Fruit fly (Drosophila melanogaster) whole organism, embryonic: Measurements from ENCODE around the gene CAH4.

Experiments used
- C15 ChIP-seq: fragments of 200-800 bp; sonication (Bioruptor generic); IDR thresholded peaks from 3 replicates; pipeline ENCODE4 v1.3.6; 2022; ENCODE audit warnings: missing biosample characterization, missing genetic modification characterization
- CG10321 ChIP-seq: fragments of 200-800 bp; sonication (Bioruptor generic); IDR thresholded peaks from 2 replicates; pipeline ENCODE4 v1.3.6; 2022; ENCODE audit warnings: missing biosample characterization, missing genetic modification characterization
- CG11398 ChIP-seq: fragments of 200-800 bp; sonication (Bioruptor generic); optimal IDR thresholded peaks from 2 replicates; lab custom pipeline; 2016; ENCODE audit warnings: missing biosample characterization, missing genetic modification characterization
- CG12769 ChIP-seq: fragments of 200-800 bp; sonication (Bioruptor generic); optimal IDR thresholded peaks from 2 replicates; lab custom pipeline; 2019; ENCODE audit warnings: missing biosample characterization, mild to moderate bottlenecking, missing genetic modification characterization, moderate library complexity
- CG13123 ChIP-seq: fragments of 200-800 bp; sonication (Bioruptor generic); optimal IDR thresholded peaks from 2 replicates; lab custom pipeline; 2016; ENCODE audit warnings: missing biosample characterization, missing genetic modification characterization
- CG13894 ChIP-seq: fragments of 200-800 bp; sonication (Bioruptor generic); optimal IDR thresholded peaks from 3 replicates; lab custom pipeline; 2018; ENCODE audit warnings: missing biosample characterization, mild to moderate bottlenecking, missing genetic modification characterization, moderate library complexity
- CG14860 ChIP-seq: fragments of 200-800 bp; sonication (Bioruptor generic); IDR thresholded peaks from 3 replicates; pipeline ENCODE4 v1.3.6; 2022; ENCODE audit warnings: missing biosample characterization, missing genetic modification characterization; ENCODE audit not compliant: partially characterized antibody
- CG15011 ChIP-seq: fragments of 200-800 bp; sonication (Bioruptor generic); optimal IDR thresholded peaks from 3 replicates; lab custom pipeline; 2018; ENCODE audit warnings: missing biosample characterization, mild to moderate bottlenecking, missing genetic modification characterization
- CG16779 ChIP-seq: fragments of 200-800 bp; sonication (Bioruptor generic); IDR thresholded peaks from 2 replicates; pipeline ENCODE4 v1.3.6; 2022; ENCODE audit warnings: missing biosample characterization, missing genetic modification characterization
- CG18011 ChIP-seq: fragments of 200-800 bp; sonication (Bioruptor generic); optimal IDR thresholded peaks from 2 replicates; lab custom pipeline; 2017; ENCODE audit warnings: missing biosample characterization, missing genetic modification characterization, mild to moderate bottlenecking, moderate library complexity, missing genotype
- CG4282 ChIP-seq: fragments of 200-800 bp; sonication (Bioruptor generic); optimal IDR thresholded peaks from 2 replicates; lab custom pipeline; 2016; ENCODE audit warnings: missing biosample characterization, missing genetic modification characterization
- CG4328 ChIP-seq: fragments of 200-800 bp; sonication (Bioruptor generic); optimal IDR thresholded peaks from 3 replicates; lab custom pipeline; 2017; ENCODE audit warnings: missing biosample characterization, missing genetic modification reagents, missing genetic modification characterization
- CG4854 ChIP-seq: fragments of 200-800 bp; sonication (Bioruptor generic); optimal IDR thresholded peaks from 2 replicates; lab custom pipeline; 2016; ENCODE audit warnings: missing biosample characterization, missing genetic modification characterization, inconsistent platforms
- CG5180 ChIP-seq: fragments of 200-800 bp; sonication (Bioruptor generic); optimal IDR thresholded peaks from 3 replicates; lab custom pipeline; 2017; ENCODE audit warnings: missing biosample characterization, missing genetic modification characterization, mild to moderate bottlenecking, moderate library complexity, missing genetic modification reagents
- CG6689 ChIP-seq: fragments of 200-800 bp; sonication (Bioruptor generic); IDR thresholded peaks from 2 replicates; pipeline ENCODE4 v1.3.6; 2022; ENCODE audit warnings: missing biosample characterization, missing genetic modification characterization
- CG6765 ChIP-seq: fragments of 200-800 bp; sonication (Bioruptor generic); optimal IDR thresholded peaks from 3 replicates; lab custom pipeline; 2017; ENCODE audit warnings: missing biosample characterization, mild to moderate bottlenecking, missing genetic modification characterization
- CG8765 ChIP-seq: fragments of 200-800 bp; sonication (Bioruptor generic); IDR thresholded peaks from 2 replicates; pipeline ENCODE4 v1.3.6; 2022; ENCODE audit warnings: missing biosample characterization, missing genetic modification characterization
- CG8924 ChIP-seq: fragments of 200-800 bp; optimal IDR thresholded peaks from 3 replicates; lab custom pipeline; 2019; ENCODE audit warnings: missing biosample characterization, mild to moderate bottlenecking, missing genetic modification characterization, moderate library complexity
- CHES-1-like ChIP-seq: fragments of 200-800 bp; sonication (Bioruptor generic); optimal IDR thresholded peaks from 2 replicates; lab custom pipeline; 2016; ENCODE audit warnings: missing biosample characterization, missing genetic modification characterization
- CTCF ChIP-seq: fragments of 200-800 bp; sonication (Bioruptor generic); optimal IDR thresholded peaks from 2 replicates; lab custom pipeline; 2017; ENCODE audit warnings: missing biosample characterization, mild to moderate bottlenecking, missing genetic modification characterization, moderate library complexity
- E2f1 ChIP-seq: fragments of 200-800 bp; sonication (Bioruptor generic); IDR thresholded peaks from 2 replicates; pipeline ENCODE4 v1.3.6; 2022; ENCODE audit warnings: missing biosample characterization, missing genetic modification characterization
- Gsc ChIP-seq: fragments of 200-800 bp; sonication (Bioruptor generic); IDR thresholded peaks from 2 replicates; pipeline ENCODE4 v1.3.6; 2022; ENCODE audit warnings: missing biosample characterization, missing genetic modification characterization
- Hr78 ChIP-seq, 2 experiments: fragments of 200-800 bp in 1 of 2; fragments of >200 bp in 1 of 2; sonication (Bioruptor generic) in 1 of 2; optimal IDR thresholded peaks; 2 replicates each; lab custom pipeline; 2017 to 2019; ENCODE audit warnings: missing biosample characterization in 2 of 2, missing genetic modification characterization in 2 of 2, mild to moderate bottlenecking in 1 of 2, moderate library complexity in 1 of 2
- Lhr ChIP-seq: fragments of 200-800 bp; sonication (Bioruptor generic); optimal IDR thresholded peaks from 3 replicates; lab custom pipeline; 2017; ENCODE audit warnings: mild to moderate bottlenecking, missing biosample characterization, missing genetic modification reagents, missing genetic modification characterization
- Lim3 ChIP-seq: fragments of 200-800 bp; sonication (Bioruptor generic); IDR thresholded peaks from 2 replicates; pipeline ENCODE4 v1.3.6; 2022; ENCODE audit warnings: missing biosample characterization, missing genetic modification characterization
- MBD-R2 ChIP-seq: fragments of 200-800 bp; sonication (Bioruptor generic); IDR thresholded peaks from 2 replicates; pipeline ENCODE4 v1.3.6; 2022; ENCODE audit warnings: missing biosample characterization, missing genetic modification characterization
- Med ChIP-seq: fragments of 200-800 bp; sonication (Bioruptor generic); peaks from one replicate; lab custom pipeline; 2016; ENCODE audit warnings: missing biosample characterization, missing genetic modification characterization, mild to moderate bottlenecking, inconsistent platforms, moderate library complexity
- Sox102F ChIP-seq: fragments of 200-800 bp; sonication (Bioruptor generic); optimal IDR thresholded peaks from 2 replicates; lab custom pipeline; 2018; ENCODE audit warnings: missing biosample characterization, mild to moderate bottlenecking, missing genetic modification characterization, moderate library complexity
- Sry-δ ChIP-seq: fragments of 200-800 bp; sonication (Bioruptor generic); optimal IDR thresholded peaks from 2 replicates; lab custom pipeline; 2016; ENCODE audit warnings: missing biosample characterization, missing genetic modification characterization
- chn ChIP-seq: fragments of 200-800 bp; sonication (Bioruptor generic); optimal IDR thresholded peaks from 2 replicates; lab custom pipeline; 2016; ENCODE audit warnings: missing biosample characterization, missing genetic modification characterization
- crp ChIP-seq, 2 experiments: fragments of 200-800 bp; sonication (Bioruptor generic); optimal IDR thresholded peaks; 2 replicates in 1 of 2; 3 replicates in 1 of 2; lab custom pipeline; 2017; ENCODE audit warnings: missing biosample characterization in 2 of 2, missing genetic modification characterization in 2 of 2, mild to moderate bottlenecking in 1 of 2, moderate library complexity in 1 of 2
- dmrt11E ChIP-seq: fragments of 200-800 bp; sonication (Bioruptor generic); optimal IDR thresholded peaks from 3 replicates; lab custom pipeline; 2018; ENCODE audit warnings: missing biosample characterization, mild to moderate bottlenecking, missing genetic modification characterization, moderate library complexity
- gro ChIP-seq: fragments of 200-800 bp; sonication (Bioruptor generic); optimal IDR thresholded peaks from 2 replicates; lab custom pipeline; 2016; ENCODE audit warnings: missing biosample characterization, missing genetic modification characterization
- insv ChIP-seq, 2 experiments: fragments of 200-800 bp; sonication (Bioruptor generic); optimal IDR thresholded peaks; 3 replicates each; lab custom pipeline; 2016 to 2018; ENCODE audit warnings: missing biosample characterization in 2 of 2, missing genetic modification characterization in 2 of 2
- klu ChIP-seq: fragments of 200-800 bp; sonication (Bioruptor generic); IDR thresholded peaks from 2 replicates; pipeline ENCODE4 v1.3.6; 2022; ENCODE audit warnings: missing biosample characterization, missing genetic modification characterization
- lab ChIP-seq: fragments of 200-800 bp; sonication (Bioruptor generic); optimal IDR thresholded peaks from 3 replicates; lab custom pipeline; 2017; ENCODE audit warnings: missing biosample characterization, missing genetic modification characterization, mild to moderate bottlenecking, moderate library complexity, missing genetic modification reagents
- lola ChIP-seq, 3 experiments: fragments of >200 bp in 2 of 3; fragments of 200-800 bp in 1 of 3; sonication (Bioruptor generic) in 1 of 3; optimal IDR thresholded peaks; 2 replicates each; lab custom pipeline; 2017 to 2019; ENCODE audit warnings: missing biosample characterization in 3 of 3, missing genetic modification characterization in 3 of 3, mild to moderate bottlenecking in 1 of 3, moderate library complexity in 1 of 3
- nerfin-2 ChIP-seq: fragments of 200-800 bp; sonication (Bioruptor generic); IDR thresholded peaks from 2 replicates; pipeline ENCODE4 v1.3.6; 2022; ENCODE audit warnings: missing biosample characterization, missing genetic modification characterization; ENCODE audit not compliant: partially characterized antibody
- p53 ChIP-seq: fragments of 200-800 bp; sonication (Bioruptor generic); optimal IDR thresholded peaks from 2 replicates; lab custom pipeline; 2016; ENCODE audit warnings: missing biosample characterization, missing genetic modification characterization
- pan ChIP-seq, 4 experiments: fragments of >200 bp in 3 of 4; fragments of 200-800 bp in 1 of 4; sonication (Bioruptor generic) in 1 of 4; optimal IDR thresholded peaks in 3 of 4; IDR thresholded peaks in 1 of 4; 2 replicates each; pipeline versions ENCODE4 v1.3.6 to Lab custom; 2017 to 2022; ENCODE audit warnings: missing biosample characterization in 2 of 4, missing genetic modification characterization in 2 of 4, mixed read lengths in 1 of 4
- pho ChIP-seq: fragments of 200-800 bp; sonication (Bioruptor generic); optimal IDR thresholded peaks from 2 replicates; lab custom pipeline; 2016; ENCODE audit warnings: missing biosample characterization, missing genetic modification characterization
- pzg ChIP-seq: fragments of 200-800 bp; sonication (Bioruptor generic); optimal IDR thresholded peaks from 3 replicates; lab custom pipeline; 2018; ENCODE audit warnings: missing biosample characterization, mild to moderate bottlenecking, missing genetic modification characterization, moderate library complexity
- sd ChIP-seq: fragments of 200-800 bp; sonication (Bioruptor generic); optimal IDR thresholded peaks from 3 replicates; lab custom pipeline; 2018; ENCODE audit warnings: missing biosample characterization, mild to moderate bottlenecking, missing genetic modification characterization, moderate library complexity
- sima ChIP-seq: fragments of 200-800 bp; sonication (Bioruptor generic); optimal IDR thresholded peaks from 2 replicates; lab custom pipeline; 2016; ENCODE audit warnings: missing biosample characterization, missing genetic modification characterization
- slp2 ChIP-seq: fragments of 200-800 bp; sonication (Bioruptor generic); optimal IDR thresholded peaks from 2 replicates; lab custom pipeline; 2016; ENCODE audit warnings: missing biosample characterization, missing genetic modification characterization
- sr ChIP-seq: fragments of 200-800 bp; sonication (Bioruptor generic); IDR thresholded peaks from 3 replicates; pipeline ENCODE4 v1.3.6; 2022; ENCODE audit warnings: missing biosample characterization, missing genetic modification characterization
- tin ChIP-seq: fragments of 200-800 bp; sonication (Bioruptor generic); optimal IDR thresholded peaks from 3 replicates; lab custom pipeline; 2016; ENCODE audit warnings: missing biosample characterization, missing genetic modification characterization
- ttk ChIP-seq: fragments of 200-800 bp; sonication (Bioruptor generic); IDR thresholded peaks from 2 replicates; pipeline ENCODE4 v2.1.2; 2022; ENCODE audit warnings: missing biosample characterization, missing genetic modification characterization

CAH4 gene

DNA sequence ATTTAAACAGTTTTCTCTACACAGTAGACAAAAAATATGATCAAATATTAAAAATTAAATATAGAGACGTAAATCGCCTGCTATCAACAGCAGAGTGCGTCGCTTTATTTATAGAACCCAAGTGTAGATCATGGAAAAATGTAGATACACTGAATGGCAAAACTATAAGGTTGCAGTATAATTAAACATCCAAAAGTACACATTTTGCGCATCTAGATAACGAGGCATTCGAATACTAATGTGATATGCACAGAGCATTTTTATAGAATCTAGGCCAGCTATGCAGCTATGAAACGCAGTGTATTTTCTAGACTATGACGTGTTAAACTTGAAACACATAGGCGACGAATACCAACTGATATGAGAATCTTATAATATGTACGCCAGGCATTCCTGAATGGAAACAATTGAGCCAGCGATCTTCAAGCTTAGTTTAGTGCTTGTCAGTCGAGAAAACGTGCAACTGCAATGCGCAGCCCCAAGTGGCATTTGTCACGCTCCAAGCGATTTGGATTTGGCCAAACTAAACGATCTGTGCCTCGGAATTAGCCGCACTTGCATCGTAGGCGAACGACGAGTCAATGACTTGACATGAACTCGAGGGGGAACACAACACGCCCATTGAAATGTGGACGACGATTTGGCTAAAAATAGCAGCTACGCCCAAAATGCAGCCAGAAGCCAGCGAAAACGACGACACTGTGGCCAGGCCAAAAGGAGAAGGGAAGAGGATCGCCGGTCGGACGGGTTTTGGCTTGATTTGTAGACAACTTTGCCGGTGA lies 46.3 kb downstream of the CAH4 start (continued):
- TF ChIP-seq CG4854 (GFP tag; lab: Kevin White, UChicago) (peak; percentile 76), nerfin-2 (GFP tag; lab: Robert Waterston, UW) (no peak), CHES-1-like (GFP tag; lab: Kevin White, UChicago) (peak; percentile 82), pzg (GFP tag; lab: Kevin White, UChicago) (peak; percentile 17), MBD-R2 (GFP tag; lab: Robert Waterston, UW) (peak; percentile 68; the same call in 1 of the 2 replicates), CG18011 (peak; percentile 67), CG10321 (GFP tag; lab: Robert Waterston, UW) (peak; percentile 55; the same call in 1 of the 2 replicates), E2f1 (peak; percentile 87), CG6689 (peak; percentile 88), Gsc (GFP tag; lab: Robert Waterston, UW) (no peak), lab (GFP tag; lab: Kevin White, UChicago) (peak; percentile 95), pan (optimal IDR thresholded peaks at IDR 0.05; lab: Kevin White, UChicago) (no peak), pan (GFP tag; optimal IDR thresholded peaks at IDR 0.05 in 1 of 2, IDR thresholded peaks at IDR 0.05 in 1 of 2) (peak in 1 of 2 experiments; percentile 93), sr (GFP tag; lab: Robert Waterston, UW) (peak; percentile 72; the same call in 2 of the 3 replicates), Sox102F (GFP tag; lab: Kevin White, UChicago) (peak; percentile 92), CG13123 (GFP tag; lab: Kevin White, UChicago) (peak; percentile 73), gro (GFP tag; lab: Kevin White, UChicago) (peak; percentile 91), CG14860 (GFP tag; lab: Robert Waterston, UW) (no peak), slp2 (GFP tag; lab: Kevin White, UChicago) (peak; percentile 78), insv (GFP tag; optimal IDR thresholded peaks at IDR 0.05; lab: Kevin White, UChicago) (no peak), lola (GFP tag; optimal IDR thresholded peaks at IDR 0.05; lab: Kevin White, UChicago) (peak in 1 of 3 experiments; percentile 38), CG11398 (GFP tag; lab: Kevin White, UChicago) (peak; percentile 71), chn (GFP tag; lab: Kevin White, UChicago) (peak; percentile 75), crp (GFP tag; optimal IDR thresholded peaks at IDR 0.05; lab: Kevin White, UChicago) (peak in 1 of 2 experiments; percentile 39), Lhr (GFP tag; lab: Kevin White, UChicago) (peak; percentile 41), CTCF (GFP tag; lab: Kevin White, UChicago) (peak; percentile 42), CG8765 (GFP tag; lab: Robert Waterston, UW) (peak; percentile 20; the same call in 1 of the 2 replicates), C15 (peak; percentile 83), CG4328 (peak; percentile 69), CG12769 (peak; percentile 96), ttk (GFP tag; lab: Robert Waterston, UW) (peak; percentile 77), p53 (GFP tag; lab: Kevin White, UChicago) (no peak), dmrt11E (tag; lab: Kevin White, UChicago) (peak; percentile 40), CG13894 (tag; lab: Kevin White, UChicago) (peak; percentile 79), CG4282 (GFP tag; lab: Kevin White, UChicago) (peak; percentile 57), Lim3 (GFP tag; lab: Robert Waterston, UW) (peak; percentile 47; the same call in 1 of the 2 replicates), CG15011 (GFP tag; lab: Kevin White, UChicago) (peak; percentile 78), tin (GFP tag; lab: Kevin White, UChicago) (peak; percentile 75), Sry-δ (GFP tag; lab: Kevin White, UChicago) (peak; percentile 48), klu (peak; percentile 68), pho (GFP tag; lab: Kevin White, UChicago) (peak; percentile 76), CG6765 (GFP tag; lab: Kevin White, UChicago) (peak; percentile 77), CG8924 (tag; lab: Kevin White, UChicago) (peak; percentile 86), CG5180 (GFP tag; lab: Kevin White, UChicago) (no peak), CG16779 (GFP tag; lab: Robert Waterston, UW) (peak; percentile 78), sd (tag; lab: Kevin White, UChicago) (peak; percentile 84), Med (GFP tag; lab: Kevin White, UChicago) (peak; percentile 99), sima (GFP tag; lab: Kevin White, UChicago) (peak; percentile 71), Hr78 (GFP tag; optimal IDR thresholded peaks at IDR 0.05; lab: Kevin White, UChicago) (peak in 1 of 2 experiments; percentile 63)
